Worm (Caenorhabditis elegans): ENCODE results near the gene F12A10.8.
A peak's percentile ranks its signal among the peaks of the same experiment; 100 is the strongest.

The F12A10.8 gene

DNA sequence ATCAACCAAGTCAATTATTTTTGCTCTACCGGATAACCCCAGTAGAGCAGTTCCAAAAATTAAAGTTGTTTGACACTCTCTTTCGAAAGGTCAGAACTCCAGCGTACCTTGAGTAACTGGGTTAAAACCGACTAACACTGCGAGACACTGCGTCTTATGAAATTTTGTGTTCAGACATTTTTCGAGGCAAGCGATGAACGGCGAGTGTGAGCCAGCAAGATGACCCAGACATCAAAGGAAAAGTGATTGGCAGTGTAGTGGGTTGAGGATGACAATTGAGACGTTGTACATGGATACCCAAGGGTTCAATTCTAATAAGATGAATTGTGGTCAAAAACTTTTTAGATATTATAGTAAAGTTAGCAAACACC, 43.3 kb upstream of the F12A10.8 start (continued):
- TF ChIP-seq unc-86 (tag; optimal IDR thresholded peaks at IDR 0.05) = no peak
- TF ChIP-seq tbx-2 (tag; optimal IDR thresholded peaks at IDR 0.05) = no peak
- TF ChIP-seq ceh-82 (tag; optimal IDR thresholded peaks at IDR 0.05) = peak in 1 of 3 experiments; percentile 29
- TF ChIP-seq lsy-2 (tag; optimal IDR thresholded peaks at IDR 0.05) = peak; percentile 50 to 72
- peak in 1 of 2 experiments; percentile 46 for TF ChIP-seq mdl-1 (tag; optimal IDR thresholded peaks at IDR 0.05)
- no peak for TF ChIP-seq nhr-237 (tag; optimal IDR thresholded peaks at IDR 0.05)
- no peak for TF ChIP-seq Y116A8C.19 (tag; optimal IDR thresholded peaks at IDR 0.05; ENCODE audit: borderline replicate concordance)
- TF ChIP-seq blmp-1 (tag; optimal IDR thresholded peaks at IDR 0.05) = no peak
- no peak for TF ChIP-seq unc-30 (tag; optimal IDR thresholded peaks at IDR 0.05)
- TF ChIP-seq ama-1 (optimal IDR thresholded peaks at IDR 0.05) = peak; percentile 97
- no peak for TF ChIP-seq sox-4 (tag; optimal IDR thresholded peaks at IDR 0.05)
- TF ChIP-seq pqm-1 (tag; optimal IDR thresholded peaks at IDR 0.05) = no peak
- peak; percentile 5 for TF ChIP-seq dsc-1 (tag; optimal IDR thresholded peaks at IDR 0.05)
- TF ChIP-seq ztf-11 (tag; optimal IDR thresholded peaks at IDR 0.05) = no peak
- TF ChIP-seq rnt-1 (tag; optimal IDR thresholded peaks at IDR 0.05) = peak; percentile 91
- TF ChIP-seq fkh-10 (GFP tag; optimal IDR thresholded peaks at IDR 0.05) = no peak
- TF ChIP-seq irx-1 (tag; optimal IDR thresholded peaks at IDR 0.05) = no peak
- TF ChIP-seq fkh-4 (tag; optimal IDR thresholded peaks at IDR 0.05; ENCODE audit: borderline replicate concordance) = no peak
- peak; percentile 57 for TF ChIP-seq C04F5.9 (tag; optimal IDR thresholded peaks at IDR 0.05)
- TF ChIP-seq lin-39 (tag; optimal IDR thresholded peaks at IDR 0.05) = peak; percentile 70
- peak; percentile 33 to 37 for TF ChIP-seq efl-1 (optimal IDR thresholded peaks at IDR 0.05)
- peak in 1 of 2 experiments; percentile 91 for TF ChIP-seq efl-1 (GFP tag; optimal IDR thresholded peaks at IDR 0.05 in 1 of 2)
- no peak for TF ChIP-seq sptf-1 (tag; optimal IDR thresholded peaks at IDR 0.05)
- peak; percentile 24 for TF ChIP-seq F16B12.6 (tag; optimal IDR thresholded peaks at IDR 0.05)
- TF ChIP-seq ceh-8 (GFP tag; optimal IDR thresholded peaks at IDR 0.05) = no peak
- TF ChIP-seq lin-35 (GFP tag; optimal IDR thresholded peaks at IDR 0.05) = peak; percentile 15 to 59
- no peak for TF ChIP-seq unc-130 (tag; optimal IDR thresholded peaks at IDR 0.05)
- peak; percentile 66 for TF ChIP-seq nhr-85 (tag)
- no peak for TF ChIP-seq nhr-11 (tag; optimal IDR thresholded peaks at IDR 0.05)
- peak; percentile 9 for TF ChIP-seq nhr-76 (tag; optimal IDR thresholded peaks at IDR 0.05)
- peak; percentile 11 to 47 (median 25) for TF ChIP-seq dpl-1 (GFP tag; optimal IDR thresholded peaks at IDR 0.05)
- TF ChIP-seq mef-2 (tag; optimal IDR thresholded peaks at IDR 0.05) = no peak
- TF ChIP-seq hlh-17 (GFP tag; optimal IDR thresholded peaks at IDR 0.05; ENCODE audit: borderline replicate concordance) = no peak
- TF ChIP-seq lin-14 (GFP tag; optimal IDR thresholded peaks at IDR 0.05) = peak; percentile 32
- no peak for TF ChIP-seq ceh-88 (GFP tag; IDR thresholded peaks at IDR 0.05)
- no peak for TF ChIP-seq egl-13 (tag; optimal IDR thresholded peaks at IDR 0.05)
- TF ChIP-seq jun-1 (tag; optimal IDR thresholded peaks at IDR 0.05) = peak; percentile 58
- no peak for TF ChIP-seq zip-4 (GFP tag; optimal IDR thresholded peaks at IDR 0.05)
- TF ChIP-seq fos-1 (tag; optimal IDR thresholded peaks at IDR 0.05) = no peak
- TF ChIP-seq zag-1 (tag; optimal IDR thresholded peaks at IDR 0.05) = no peak
- no peak for TF ChIP-seq alr-1 (tag; optimal IDR thresholded peaks at IDR 0.05; ENCODE audit: borderline replicate concordance)
- TF ChIP-seq mep-1 (tag; optimal IDR thresholded peaks at IDR 0.05) = no peak
- peak; percentile 77 for TF ChIP-seq elt-2 (tag; optimal IDR thresholded peaks at IDR 0.05)
- TF ChIP-seq lin-15B (tag; optimal IDR thresholded peaks at IDR 0.05) = no peak
- no peak for TF ChIP-seq grh-1 (GFP tag; IDR thresholded peaks at IDR 0.05)
- TF ChIP-seq nhr-47 (tag; optimal IDR thresholded peaks at IDR 0.05) = peak; percentile 53
- no peak for TF ChIP-seq mab-9 (GFP tag; IDR thresholded peaks at IDR 0.05)
